Worm (Caenorhabditis elegans): ENCODE data around the gene D1054.19.

DNA sequence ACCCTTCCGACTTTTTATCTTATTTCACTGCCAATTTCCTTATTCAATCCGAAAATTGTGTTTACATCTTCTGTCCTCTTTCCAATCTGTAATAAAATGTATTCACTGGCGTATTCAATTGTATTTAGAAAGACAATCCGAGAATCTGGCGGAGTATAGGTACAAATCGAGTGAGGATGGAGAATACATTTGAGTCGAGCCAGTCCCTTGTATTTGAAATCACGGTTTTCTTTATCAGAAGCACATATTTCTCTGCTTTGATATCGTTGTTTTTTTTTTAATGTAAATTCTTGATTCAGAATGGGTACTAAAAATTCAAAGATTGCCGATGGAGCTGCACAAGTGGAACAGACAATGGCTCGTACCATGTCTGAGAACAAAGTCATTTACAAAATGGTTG lies 31.5 kb upstream of the D1054.19 start, which contains the start of gene ocr-1:
- TF ChIP-seq fkh-4 (tag; optimal IDR thresholded peaks at IDR 0.05; ENCODE audit: borderline replicate concordance) (no peak), nhr-76 (tag; optimal IDR thresholded peaks at IDR 0.05) (no peak), irx-1 (tag; optimal IDR thresholded peaks at IDR 0.05) (no peak), ceh-82 (tag; optimal IDR thresholded peaks at IDR 0.05) (no peak), egl-27 (tag; optimal IDR thresholded peaks at IDR 0.05) (no peak), skn-1 (tag; optimal IDR thresholded peaks at IDR 0.05) (no peak), mep-1 (tag; optimal IDR thresholded peaks at IDR 0.05) (no peak), efl-1 (optimal IDR thresholded peaks at IDR 0.05) (no peak), efl-1 (GFP tag; optimal IDR thresholded peaks at IDR 0.05 in 1 of 2) (no peak), pag-3 (tag; optimal IDR thresholded peaks at IDR 0.05; ENCODE audit: borderline replicate concordance, insufficient read depth) (no peak), jun-1 (tag; optimal IDR thresholded peaks at IDR 0.05) (no peak), unc-62 (GFP tag; optimal IDR thresholded peaks at IDR 0.05) (no peak)

All from whole organism, L1 larva.